Fruit fly (Drosophila melanogaster) whole organism, adult: ENCODE data around the gene CG11584.
A peak's percentile ranks its signal among the peaks of the same experiment; 100 is the strongest.

Experiments
- CG11617 ChIP-seq: fragments of 200-800 bp; sonication (Bioruptor generic); optimal IDR thresholded peaks from 2 replicates; lab custom pipeline; 2017; ENCODE audit warnings: mild to moderate bottlenecking, missing biosample characterization, missing genetic modification reagents, missing genetic modification characterization
- CG12768 ChIP-seq: fragments of 200-800 bp; sonication (Bioruptor generic); optimal IDR thresholded peaks from 2 replicates; lab custom pipeline; 2017; ENCODE audit warnings: missing biosample characterization, missing genetic modification characterization, mild to moderate bottlenecking, moderate library complexity, missing genetic modification reagents
- CG14711 ChIP-seq: fragments of 200-800 bp; sonication (Bioruptor generic); optimal IDR thresholded peaks from 2 replicates; lab custom pipeline; 2018; ENCODE audit warnings: missing biosample characterization, mild to moderate bottlenecking, missing genetic modification characterization, moderate library complexity
- CG1620 ChIP-seq: fragments of 200-800 bp; sonication (Bioruptor generic); optimal IDR thresholded peaks from 2 replicates; lab custom pipeline; 2016; ENCODE audit warnings: missing biosample characterization, missing genetic modification characterization
- CG33017 ChIP-seq: fragments of 200-800 bp; sonication (Bioruptor generic); optimal IDR thresholded peaks from 2 replicates; lab custom pipeline; 2018; ENCODE audit warnings: missing biosample characterization, mild to moderate bottlenecking, missing genetic modification characterization, moderate library complexity
- CG5204 ChIP-seq: fragments of 200-800 bp; sonication (Bioruptor generic); optimal IDR thresholded peaks from 2 replicates; lab custom pipeline; 2016; ENCODE audit warnings: missing biosample characterization, missing genetic modification characterization
- CG7045 ChIP-seq: fragments of 200-800 bp; sonication (Bioruptor generic); optimal IDR thresholded peaks from 2 replicates; lab custom pipeline; 2017; ENCODE audit warnings: missing biosample characterization, mild to moderate bottlenecking, missing genetic modification characterization
- CG7101 ChIP-seq: fragments of 200-800 bp; sonication (Bioruptor generic); optimal IDR thresholded peaks from 2 replicates; lab custom pipeline; 2018; ENCODE audit warnings: missing biosample characterization, mild to moderate bottlenecking, missing genetic modification characterization, moderate library complexity
- Clk ChIP-seq: fragments of 200-800 bp; sonication (Bioruptor generic); optimal IDR thresholded peaks from 2 replicates; lab custom pipeline; 2017; ENCODE audit warnings: missing biosample characterization, missing genetic modification characterization
- Crg-1 ChIP-seq: fragments of 200-800 bp; sonication (Bioruptor generic); optimal IDR thresholded peaks from 2 replicates; lab custom pipeline; 2016; ENCODE audit warnings: missing biosample characterization, missing genetic modification characterization
- Hr96 ChIP-seq: fragments of 200-800 bp; sonication (Bioruptor generic); optimal IDR thresholded peaks from 2 replicates; lab custom pipeline; 2016; ENCODE audit warnings: missing biosample characterization, missing genetic modification characterization
- Mnt ChIP-seq: fragments of 200-800 bp; sonication (Bioruptor generic); optimal IDR thresholded peaks from 2 replicates; lab custom pipeline; 2016; ENCODE audit warnings: missing biosample characterization, mild to moderate bottlenecking, missing genetic modification characterization
- bab1 ChIP-seq: fragments of 200-800 bp; sonication (Bioruptor generic); optimal IDR thresholded peaks from 3 replicates; lab custom pipeline; 2019; ENCODE audit warnings: missing biosample characterization, mild to moderate bottlenecking, missing genetic modification characterization, moderate library complexity
- cic ChIP-seq: fragments of 200-800 bp; sonication (Bioruptor generic); optimal IDR thresholded peaks from 2 replicates; lab custom pipeline; 2017; ENCODE audit warnings: missing biosample characterization, mild to moderate bottlenecking, missing genetic modification characterization, moderate library complexity
- cnc ChIP-seq, 2 experiments: fragments of >200 bp; optimal IDR thresholded peaks; 2 replicates each; lab custom pipeline; 2017
- kay ChIP-seq: fragments of 200-800 bp; sonication (Bioruptor generic); peaks from one replicate; lab custom pipeline; 2016; ENCODE audit warnings: missing biosample characterization, missing genetic modification characterization, borderline replicate concordance
- ovo ChIP-seq: fragments of 200-800 bp; sonication (Bioruptor generic); optimal IDR thresholded peaks from 2 replicates; lab custom pipeline; 2016; ENCODE audit warnings: missing biosample characterization, missing genetic modification characterization
- pad ChIP-seq: fragments of 200-800 bp; sonication (Bioruptor generic); optimal IDR thresholded peaks from 3 replicates; lab custom pipeline; 2017; ENCODE audit warnings: missing biosample characterization, missing genetic modification characterization, mild to moderate bottlenecking, moderate library complexity, missing genetic modification reagents
- tj ChIP-seq: fragments of 200-800 bp; sonication (Bioruptor generic); optimal IDR thresholded peaks from 3 replicates; lab custom pipeline; 2017; ENCODE audit warnings: missing biosample characterization, mild to moderate bottlenecking, missing genetic modification characterization, moderate library complexity
- toe ChIP-seq: fragments of 200-800 bp; sonication (Bioruptor generic); optimal IDR thresholded peaks from 2 replicates; lab custom pipeline; 2016; ENCODE audit warnings: missing biosample characterization, missing genetic modification characterization

Gene CG11584

dm6 chrX:14191918-14192317 is 11.1 kb downstream of the CG11584 start, which contains the start of gene CG13403:
Gene CG13403, minus strand, starts transcription at chrX:14192018.
- TF ChIP-seq CG1620 (GFP tag; lab: Kevin White, UChicago) = no peak
- no peak for TF ChIP-seq pad (GFP tag; lab: Kevin White, UChicago)
- TF ChIP-seq Mnt (GFP tag; lab: Kevin White, UChicago) = no peak

DNA sequence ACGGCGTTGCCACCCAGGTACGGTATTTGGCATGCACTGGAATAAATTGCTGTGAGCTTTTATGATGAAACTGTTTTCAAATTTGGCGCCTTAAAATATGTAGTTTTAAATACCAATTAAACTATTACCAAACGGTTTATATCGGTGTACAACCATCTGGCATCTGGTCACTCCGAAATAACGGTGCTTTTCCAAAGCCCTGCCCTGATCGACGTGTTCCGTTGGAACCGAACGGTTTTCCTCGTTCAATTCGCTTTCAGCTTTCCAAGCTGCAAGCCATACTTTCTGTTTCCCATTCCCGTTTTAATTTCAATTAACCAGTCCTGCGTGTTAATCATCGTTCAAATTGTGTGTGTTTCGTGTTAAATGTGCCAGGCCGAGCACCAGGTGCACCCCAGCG is 12.2 kb downstream of the CG11584 start, which contains the start of gene yl:
Gene yl (plus strand): TSS at position 202 of the 400 bp plus-strand sequence.
- TF ChIP-seq ovo (GFP tag; lab: Kevin White, UChicago) = peak; percentile 93
- TF ChIP-seq CG14711 (tag; lab: Kevin White, UChicago) = no peak
- TF ChIP-seq Clk = no peak
- TF ChIP-seq CG7045 (GFP tag; lab: Kevin White, UChicago) = no peak

- no peak for TF ChIP-seq cic (GFP tag; lab: Kevin White, UChicago)
- no peak for TF ChIP-seq Clk
- no peak for TF ChIP-seq CG33017 (tag; lab: Kevin White, UChicago)
- TF ChIP-seq CG7101 (tag; lab: Kevin White, UChicago) = no peak
- no peak for TF ChIP-seq toe (GFP tag; lab: Kevin White, UChicago)
- TF ChIP-seq bab1 (GFP tag; lab: Kevin White, UChicago) = peak; percentile 38
- no peak for TF ChIP-seq ovo (GFP tag; lab: Kevin White, UChicago)
- TF ChIP-seq CG11617 (GFP tag; lab: Kevin White, UChicago) = no peak
Observed at dm6 chrX:14199967-14200531, 19.2 kb downstream of the CG11584 start, which contains the start of gene CG11590. Gene CG11590, plus strand, starts transcription at chrX:14200178.

- TF ChIP-seq CG7045 (GFP tag; lab: Kevin White, UChicago) = no peak
- no peak for TF ChIP-seq Clk
- no peak for TF ChIP-seq CG7101 (tag; lab: Kevin White, UChicago)
- TF ChIP-seq bab1 (GFP tag; lab: Kevin White, UChicago) = no peak
- no peak for TF ChIP-seq CG12768
- TF ChIP-seq CG11617 (GFP tag; lab: Kevin White, UChicago) = no peak
- no peak for TF ChIP-seq Hr96
- TF ChIP-seq cnc (optimal IDR thresholded peaks at IDR 0.05; lab: Kevin White, UChicago) = no peak
- no peak for TF ChIP-seq CG5204 (GFP tag; lab: Kevin White, UChicago)
- TF ChIP-seq kay = no peak
- TF ChIP-seq cic (GFP tag; lab: Kevin White, UChicago) = no peak
- TF ChIP-seq pad (GFP tag; lab: Kevin White, UChicago) = no peak
- TF ChIP-seq tj (GFP tag; lab: Kevin White, UChicago) = no peak
- TF ChIP-seq Crg-1 (GFP tag; lab: Kevin White, UChicago) = no peak
- no peak for TF ChIP-seq CG33017 (tag; lab: Kevin White, UChicago)
- TF ChIP-seq CG1620 (GFP tag; lab: Kevin White, UChicago) = no peak
- no peak for TF ChIP-seq toe (GFP tag; lab: Kevin White, UChicago)
Observed at dm6 chrX:14201178-14201577, 20.4 kb downstream of the CG11584 start, which contains the start of gene Prp16. Gene Prp16, plus strand, starts transcription at chrX:14201362.

DNA sequence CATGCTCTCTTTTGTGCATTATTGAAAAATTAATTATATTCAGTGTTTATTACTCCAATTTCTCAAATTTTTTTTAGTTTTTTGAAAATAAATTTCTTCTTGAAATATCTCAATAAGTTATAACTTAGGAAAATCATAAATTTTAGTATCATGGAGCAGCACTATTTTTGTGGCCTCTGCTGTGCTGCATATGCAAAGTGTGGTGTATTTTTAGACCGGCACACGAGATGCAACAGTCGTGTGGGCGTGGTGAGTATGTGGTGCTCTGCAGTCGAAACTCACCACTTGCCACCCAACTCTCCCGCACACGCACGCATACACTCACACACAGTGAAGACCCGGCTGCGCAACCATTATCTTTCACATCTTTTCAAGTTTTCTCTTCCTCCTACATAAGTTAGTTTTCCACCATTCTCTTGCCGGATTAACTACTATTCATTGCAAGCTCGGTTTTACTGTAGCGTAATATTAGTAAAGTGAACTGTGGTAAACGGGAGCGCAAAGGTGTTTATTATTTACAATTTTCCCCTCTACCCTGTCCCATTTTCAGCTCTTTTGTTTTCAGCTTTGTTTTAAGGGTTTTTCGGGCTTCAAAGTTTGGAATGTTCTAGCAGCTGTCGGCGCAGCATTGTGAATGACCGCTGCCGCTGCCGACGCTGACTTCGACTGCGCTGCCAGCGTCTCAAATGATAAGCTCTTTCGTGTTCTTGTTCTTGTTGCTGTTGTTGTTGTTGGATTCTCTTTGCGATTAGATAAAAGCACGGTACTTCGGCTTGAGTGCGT is 27.8 kb downstream of the CG11584 start:
- TF ChIP-seq cnc (optimal IDR thresholded peaks at IDR 0.05; lab: Kevin White, UChicago) (no peak), Mnt (GFP tag; lab: Kevin White, UChicago) (no peak), Crg-1 (GFP tag; lab: Kevin White, UChicago) (no peak), CG1620 (GFP tag; lab: Kevin White, UChicago) (no peak), CG7045 (GFP tag; lab: Kevin White, UChicago) (peak; percentile 58), CG7101 (tag; lab: Kevin White, UChicago) (no peak), CG11617 (GFP tag; lab: Kevin White, UChicago) (peak; percentile 36), CG14711 (tag; lab: Kevin White, UChicago) (peak; percentile 28), CG5204 (GFP tag; lab: Kevin White, UChicago) (no peak), Hr96 (peak; percentile 42), tj (GFP tag; lab: Kevin White, UChicago) (no peak), pad (GFP tag; lab: Kevin White, UChicago) (peak; percentile 26), cic (GFP tag; lab: Kevin White, UChicago) (no peak), toe (GFP tag; lab: Kevin White, UChicago) (peak; percentile 12), Clk (no peak), CG12768 (no peak), CG33017 (tag; lab: Kevin White, UChicago) (peak; percentile 41), kay (peak; percentile 72), ovo (GFP tag; lab: Kevin White, UChicago) (no peak), bab1 (GFP tag; lab: Kevin White, UChicago) (peak; percentile 39)

DNA sequence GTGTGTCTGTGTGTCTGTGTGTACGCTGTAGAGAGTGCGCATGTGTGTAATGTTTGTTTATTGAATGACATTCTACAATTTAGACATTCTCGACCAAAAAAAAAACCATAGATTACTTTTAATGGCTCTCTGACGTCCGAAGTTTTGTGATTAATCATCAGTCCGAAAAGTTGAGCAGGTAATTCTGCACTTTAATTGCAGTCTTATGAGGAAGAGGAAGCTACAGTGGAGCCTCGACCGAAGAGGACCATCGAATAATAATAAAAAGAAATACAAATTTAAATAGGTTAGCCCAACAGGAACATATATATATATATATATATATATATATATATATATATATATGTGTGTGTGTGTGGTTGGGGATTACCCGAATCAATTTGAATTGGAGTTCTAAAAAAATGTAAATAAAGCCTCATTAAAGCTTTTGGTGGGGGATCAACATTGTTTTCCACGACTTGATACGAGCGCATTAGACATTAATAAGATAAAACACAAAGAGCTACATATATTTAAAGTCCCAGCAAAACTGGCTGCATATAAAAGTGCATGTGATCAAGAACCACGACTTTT is 28.5 kb downstream of the CG11584 start:
- TF ChIP-seq Hr96 = peak; percentile 18
- no peak for TF ChIP-seq ovo (GFP tag; lab: Kevin White, UChicago)
